Fruit fly (Drosophila melanogaster): ENCODE results near the gene Daxx.
A peak's percentile ranks its signal among the peaks of the same experiment; 100 is the strongest.

The Daxx gene

dm6 chr2L:6476753-6477152 lies 4.0 kb upstream of the Daxx start, which contains the start of gene CG9536 (continued):
- TF ChIP-seq twi (tag; optimal IDR thresholded peaks at IDR 0.05) (no peak), CG9727 (GFP tag; optimal IDR thresholded peaks at IDR 0.05) (no peak), sug (tag; optimal IDR thresholded peaks at IDR 0.05) (peak; percentile 15), CG14050 (GFP tag; IDR thresholded peaks at IDR 0.05) (no peak), Dfd (GFP tag; optimal IDR thresholded peaks at IDR 0.05) (no peak), HLH4C (GFP tag; IDR thresholded peaks at IDR 0.05; ENCODE audit: partially characterized antibody) (peak; percentile 66; the same call in 2 of the 3 replicates), kay (GFP tag; optimal IDR thresholded peaks at IDR 0.05) (no peak), CG10565 (GFP tag; optimal IDR thresholded peaks at IDR 0.05) (no peak), Awh (GFP tag; IDR thresholded peaks at IDR 0.05) (no peak), wor (GFP tag; IDR thresholded peaks at IDR 0.05) (no peak), CG10654 (GFP tag; optimal IDR thresholded peaks at IDR 0.05) (no peak), usp (GFP tag; optimal IDR thresholded peaks at IDR 0.05) (no peak), CG34224 (GFP tag; IDR thresholded peaks at IDR 0.05; ENCODE audit: partially characterized antibody) (peak; percentile 60; the same call in 2 of the 3 replicates), row (GFP tag; IDR thresholded peaks at IDR 0.05) (peak; percentile 5; the same call in 1 of the 3 replicates), CG8290 (GFP tag; optimal IDR thresholded peaks at IDR 0.05) (no peak), CG8290 (tag; optimal IDR thresholded peaks at IDR 0.05) (peak in 1 of 2 experiments; percentile 13), chinmo (GFP tag; IDR thresholded peaks at IDR 0.05; ENCODE audit: partially characterized antibody) (0 out of 4 replicates have a peak, but pooled peaks have one; percentile 5), E2f1 (GFP tag; IDR thresholded peaks at IDR 0.05) (no peak), crol (GFP tag; IDR thresholded peaks at IDR 0.05) (no peak), wdn (GFP tag; IDR thresholded peaks at IDR 0.05) (no peak), CG2120 (GFP tag; optimal IDR thresholded peaks at IDR 0.05) (no peak), Bdp1 (GFP tag; optimal IDR thresholded peaks at IDR 0.05) (no peak), unc-4 (GFP tag; IDR thresholded peaks at IDR 0.05; ENCODE audit: partially characterized antibody) (peak; percentile 52; the same call in 1 of the 2 replicates), BtbVII (GFP tag; optimal IDR thresholded peaks at IDR 0.05) (no peak), ems (GFP tag; optimal IDR thresholded peaks at IDR 0.05) (no peak), CG17802 (tag; optimal IDR thresholded peaks at IDR 0.05) (no peak), nerfin-2 (GFP tag; IDR thresholded peaks at IDR 0.05; ENCODE audit: partially characterized antibody) (peak; percentile 58), CG12071 (GFP tag; optimal IDR thresholded peaks at IDR 0.05) (no peak), Dp (GFP tag; optimal IDR thresholded peaks at IDR 0.05) (peak; percentile 89), CG4282 (GFP tag; optimal IDR thresholded peaks at IDR 0.05) (no peak), CG5953 (GFP tag; IDR thresholded peaks at IDR 0.05) (no peak), CG1647 (GFP tag; optimal IDR thresholded peaks at IDR 0.05) (no peak), Atf6 (GFP tag; IDR thresholded peaks at IDR 0.05) (no peak), Dip3 (GFP tag; optimal IDR thresholded peaks at IDR 0.05) (no peak), CG11696 (GFP tag; IDR thresholded peaks at IDR 0.05) (no peak), Oli (tag; optimal IDR thresholded peaks at IDR 0.05) (no peak), eyg (GFP tag; optimal IDR thresholded peaks at IDR 0.05) (no peak), CG10979 (tag; optimal IDR thresholded peaks at IDR 0.05) (no peak), lov (optimal IDR thresholded peaks at IDR 0.05) (no peak), lov (GFP tag; IDR thresholded peaks at IDR 0.05) (no peak), Hr51 (GFP tag; optimal IDR thresholded peaks at IDR 0.05) (no peak), phol (tag; optimal IDR thresholded peaks at IDR 0.05) (peak; percentile 82), pros (GFP tag; optimal IDR thresholded peaks at IDR 0.05) (no peak), Myb (GFP tag; optimal IDR thresholded peaks at IDR 0.05) (no peak), CG7839 (tag; optimal IDR thresholded peaks at IDR 0.05) (no peak), Optix (GFP tag; IDR thresholded peaks at IDR 0.05) (no peak), Bteb2 (GFP tag; optimal IDR thresholded peaks at IDR 0.05) (no peak), CG33213 (GFP tag; optimal IDR thresholded peaks at IDR 0.05) (no peak), crp (GFP tag; optimal IDR thresholded peaks at IDR 0.05) (peak in 1 of 2 experiments; percentile 3), PHDP (tag; optimal IDR thresholded peaks at IDR 0.05) (no peak), CG1603 (tag; optimal IDR thresholded peaks at IDR 0.05) (peak; percentile 51), CG2202 (tag; optimal IDR thresholded peaks at IDR 0.05) (no peak)

Measured in whole organism, embryonic.